Fruit fly (Drosophila melanogaster): ENCODE measurements around the gene CG14322.

Gene CG14322

dm6 chr3R:17605872-17606271 is 41.6 kb upstream of the CG14322 start, which contains the start of gene sll (continued):
- TF ChIP-seq HLH54F (GFP tag; optimal IDR thresholded peaks at IDR 0.05) (no peak), Fer3 (tag; optimal IDR thresholded peaks at IDR 0.05) (no peak), Atf3 (GFP tag; optimal IDR thresholded peaks at IDR 0.05) (no peak), CG14860 (GFP tag; IDR thresholded peaks at IDR 0.05; ENCODE audit: partially characterized antibody) (no peak), C15 (GFP tag; IDR thresholded peaks at IDR 0.05) (no peak), trem (tag; optimal IDR thresholded peaks at IDR 0.05) (no peak), CG15269 (tag; optimal IDR thresholded peaks at IDR 0.05) (no peak), Xbp1 (GFP tag; optimal IDR thresholded peaks at IDR 0.05) (no peak), Doc3 (GFP tag; IDR thresholded peaks at IDR 0.05; ENCODE audit: partially characterized antibody) (0 out of 3 replicates have a peak, but pooled peaks have one; percentile 24), CG17829 (tag; optimal IDR thresholded peaks at IDR 0.05) (no peak), CG34376 (GFP tag; optimal IDR thresholded peaks at IDR 0.05) (no peak), CG5953 (GFP tag; IDR thresholded peaks at IDR 0.05) (no peak), H15 (GFP tag; IDR thresholded peaks at IDR 0.05) (no peak), Doc2 (GFP tag; IDR thresholded peaks at IDR 0.05) (no peak), CG30431 (GFP tag; optimal IDR thresholded peaks at IDR 0.05) (no peak), HmgZ (tag; optimal IDR thresholded peaks at IDR 0.05) (peak; percentile 23), GATAe (GFP tag; conservative IDR thresholded peaks at IDR 0.05) (no peak), vvl (GFP tag; IDR thresholded peaks at IDR 0.05) (no peak; the same call in 1 of the 2 replicates), dimm (GFP tag; IDR thresholded peaks at IDR 0.05) (no peak), CG10959 (GFP tag; IDR thresholded peaks at IDR 0.05) (no peak), fu2 (GFP tag; optimal IDR thresholded peaks at IDR 0.05) (no peak), ci (GFP tag; IDR thresholded peaks at IDR 0.05) (no peak), CG12104 (GFP tag; optimal IDR thresholded peaks at IDR 0.05) (no peak), CG11695 (GFP tag; IDR thresholded peaks at IDR 0.05) (no peak), CG8765 (GFP tag; IDR thresholded peaks at IDR 0.05) (no peak), Hr39 (optimal IDR thresholded peaks at IDR 0.05) (no peak), fd102C (GFP tag; optimal IDR thresholded peaks at IDR 0.05) (peak; percentile 10), run (tag; optimal IDR thresholded peaks at IDR 0.05) (no peak), Tbp (GFP tag; optimal IDR thresholded peaks at IDR 0.05) (no peak), Pdp1 (GFP tag; optimal IDR thresholded peaks at IDR 0.05) (peak in 1 of 2 experiments; percentile 61), Sry-β (GFP tag; optimal IDR thresholded peaks at IDR 0.05) (no peak), CG15696 (tag; optimal IDR thresholded peaks at IDR 0.05) (no peak), sc (optimal IDR thresholded peaks at IDR 0.05) (no peak), sc (GFP tag; optimal IDR thresholded peaks at IDR 0.05) (no peak), CG43689 (GFP tag; IDR thresholded peaks at IDR 0.05) (no peak), CG11398 (GFP tag; optimal IDR thresholded peaks at IDR 0.05) (no peak), CG3847 (GFP tag; IDR thresholded peaks at IDR 0.05) (no peak), CG34422 (GFP tag; IDR thresholded peaks at IDR 0.05) (no peak; the same call in 2 of the 3 replicates), CG16815 (GFP tag; optimal IDR thresholded peaks at IDR 0.05) (no peak), ttk (GFP tag; IDR thresholded peaks at IDR 0.05) (no peak), Hr51 (GFP tag; optimal IDR thresholded peaks at IDR 0.05) (no peak), corto (GFP tag; optimal IDR thresholded peaks at IDR 0.05) (no peak), hb (GFP tag; IDR thresholded peaks at IDR 0.05; ENCODE audit: partially characterized antibody) (no peak), CHES-1-like (GFP tag; optimal IDR thresholded peaks at IDR 0.05) (no peak), al (GFP tag; IDR thresholded peaks at IDR 0.05) (no peak), dysf (GFP tag; IDR thresholded peaks at IDR 0.05) (no peak), Rx (GFP tag; IDR thresholded peaks at IDR 0.05) (no peak), ab (GFP tag; optimal IDR thresholded peaks at IDR 0.05) (no peak), MESR4 (GFP tag; optimal IDR thresholded peaks at IDR 0.05) (peak; percentile 51), Bgb (GFP tag; IDR thresholded peaks at IDR 0.05; ENCODE audit: partially characterized antibody) (no peak), BEAF-32 (GFP tag; optimal IDR thresholded peaks at IDR 0.05) (peak; percentile 42), CG10321 (GFP tag; IDR thresholded peaks at IDR 0.05) (no peak), CrebB (tag; optimal IDR thresholded peaks at IDR 0.05) (no peak)
